Worm (Caenorhabditis elegans): ENCODE results near the gene Y45F3A.5.
A peak's percentile ranks its signal among the peaks of the same experiment; 100 is the strongest.

Y45F3A.5 gene

ce11 chrIII:10605049-10605448 is 18.9 kb upstream of the Y45F3A.5 start, which contains the start of gene rabx-5:
TSS of gene rabx-5 (plus strand) at chrIII:10605349.
- TF ChIP-seq W03F9.2 (tag; optimal IDR thresholded peaks at IDR 0.05) = no peak
- no peak for TF ChIP-seq dao-5 (tag; optimal IDR thresholded peaks at IDR 0.05)
- TF ChIP-seq him-1 (tag; optimal IDR thresholded peaks at IDR 0.05) = no peak

- no peak for TF ChIP-seq W03F9.2 (tag; optimal IDR thresholded peaks at IDR 0.05)
- TF ChIP-seq him-1 (tag; optimal IDR thresholded peaks at IDR 0.05) = no peak
- no peak for TF ChIP-seq dao-5 (tag; optimal IDR thresholded peaks at IDR 0.05)
Measured at ce11 chrIII:10604325-10604724, 18.2 kb upstream of the Y45F3A.5 start.

- TF ChIP-seq him-1 (tag; optimal IDR thresholded peaks at IDR 0.05) = no peak
- no peak for TF ChIP-seq dao-5 (tag; optimal IDR thresholded peaks at IDR 0.05)
- TF ChIP-seq W03F9.2 (tag; optimal IDR thresholded peaks at IDR 0.05) = no peak
Measured at ce11 chrIII:10603248-10603647, 17.1 kb upstream of the Y45F3A.5 start, which contains the start of gene Y39A1A.2. TSS of gene Y39A1A.2 (minus strand) at chrIII:10603566.

ce11 chrIII:10600894-10601293 is 14.8 kb upstream of the Y45F3A.5 start:
- TF ChIP-seq W03F9.2 (tag; optimal IDR thresholded peaks at IDR 0.05) (no peak), him-1 (tag; optimal IDR thresholded peaks at IDR 0.05) (no peak), dao-5 (tag; optimal IDR thresholded peaks at IDR 0.05) (no peak)

- no peak for TF ChIP-seq him-1 (tag; optimal IDR thresholded peaks at IDR 0.05)
- peak; percentile 7 for TF ChIP-seq W03F9.2 (tag; optimal IDR thresholded peaks at IDR 0.05)
Measured at ce11 chrIII:10600138-10600626, 14.0 kb upstream of the Y45F3A.5 start, which contains the start of gene epg-6. TSS of gene epg-6 (minus strand) at chrIII:10600188.

ce11 chrIII:10599699-10600098 is 13.6 kb upstream of the Y45F3A.5 start:
- no peak for TF ChIP-seq dao-5 (tag; optimal IDR thresholded peaks at IDR 0.05)
- peak; percentile 87 for TF ChIP-seq W03F9.2 (tag; optimal IDR thresholded peaks at IDR 0.05)

ce11 chrIII:10596387-10596786 is 10.2 kb upstream of the Y45F3A.5 start, which contains the start of gene Y39A1A.3:
TSS of gene Y39A1A.3 (minus strand) at chrIII:10596487.
- TF ChIP-seq him-1 (tag; optimal IDR thresholded peaks at IDR 0.05) = no peak
- no peak for TF ChIP-seq W03F9.2 (tag; optimal IDR thresholded peaks at IDR 0.05)

ce11 chrIII:10595066-10595465 is 8.9 kb upstream of the Y45F3A.5 start, which contains the start of gene Y45F3A.9:
TSS of gene Y45F3A.9 (minus strand) at chrIII:10595166.
- TF ChIP-seq dao-5 (tag; optimal IDR thresholded peaks at IDR 0.05) (no peak), W03F9.2 (tag; optimal IDR thresholded peaks at IDR 0.05) (no peak), him-1 (tag; optimal IDR thresholded peaks at IDR 0.05) (no peak)

- TF ChIP-seq W03F9.2 (tag; optimal IDR thresholded peaks at IDR 0.05) (no peak), him-1 (tag; optimal IDR thresholded peaks at IDR 0.05) (no peak)
Measured at ce11 chrIII:10592729-10593128, 6.6 kb upstream of the Y45F3A.5 start, which contains the start of gene Y45F3A.8. TSS of gene Y45F3A.8 (minus strand) at chrIII:10592829.

- no peak for TF ChIP-seq him-1 (tag; optimal IDR thresholded peaks at IDR 0.05)
- TF ChIP-seq W03F9.2 (tag; optimal IDR thresholded peaks at IDR 0.05) = no peak
- no peak for TF ChIP-seq dao-5 (tag; optimal IDR thresholded peaks at IDR 0.05)
Measured at ce11 chrIII:10592074-10592473, 5.9 kb upstream of the Y45F3A.5 start.

ce11 chrIII:10583483-10583882 is 2.7 kb downstream of the Y45F3A.5 start:
- TF ChIP-seq W03F9.2 (tag; optimal IDR thresholded peaks at IDR 0.05) (no peak), dao-5 (tag; optimal IDR thresholded peaks at IDR 0.05) (no peak), him-1 (tag; optimal IDR thresholded peaks at IDR 0.05) (no peak)

ce11 chrIII:10580206-10580605 is 5.9 kb downstream of the Y45F3A.5 start:
- TF ChIP-seq him-1 (tag; optimal IDR thresholded peaks at IDR 0.05) (no peak), dao-5 (tag; optimal IDR thresholded peaks at IDR 0.05) (no peak), W03F9.2 (tag; optimal IDR thresholded peaks at IDR 0.05) (no peak)

ce11 chrIII:10578873-10579272 is 7.3 kb downstream of the Y45F3A.5 start:
- TF ChIP-seq W03F9.2 (tag; optimal IDR thresholded peaks at IDR 0.05) = no peak
- TF ChIP-seq him-1 (tag; optimal IDR thresholded peaks at IDR 0.05) = no peak
- TF ChIP-seq dao-5 (tag; optimal IDR thresholded peaks at IDR 0.05) = no peak

- TF ChIP-seq dao-5 (tag; optimal IDR thresholded peaks at IDR 0.05) (no peak), W03F9.2 (tag; optimal IDR thresholded peaks at IDR 0.05) (no peak), him-1 (tag; optimal IDR thresholded peaks at IDR 0.05) (no peak)
Measured at ce11 chrIII:10577782-10578181, 8.4 kb downstream of the Y45F3A.5 start.

- TF ChIP-seq W03F9.2 (tag; optimal IDR thresholded peaks at IDR 0.05) = no peak
- no peak for TF ChIP-seq dao-5 (tag; optimal IDR thresholded peaks at IDR 0.05)
- no peak for TF ChIP-seq him-1 (tag; optimal IDR thresholded peaks at IDR 0.05)
Measured at ce11 chrIII:10575320-10575719, 10.8 kb downstream of the Y45F3A.5 start, which contains the start of gene Y45F3A.4. TSS of gene Y45F3A.4 (minus strand) at chrIII:10575420.
